Worm (Caenorhabditis elegans) whole organism, L3 larva: Measurements from ENCODE around the gene Y49F6B.19.

ENCODE experiments used
- R02D3.7 ChIP-seq: fragments of 150-350 bp; optimal IDR thresholded peaks from 2 replicates; lab custom pipeline; 2014; ENCODE audit warnings: missing biosample characterization, missing genetic modification characterization
- ZK546.5 ChIP-seq: sonication (generic microtip); optimal IDR thresholded peaks from 2 replicates; lab custom pipeline; 2017; ENCODE audit warnings: missing biosample characterization, missing genetic modification characterization
- aly-2 ChIP-seq: fragments of 150-350 bp; optimal IDR thresholded peaks from 2 replicates; lab custom pipeline; 2014; ENCODE audit warnings: missing biosample characterization, missing genetic modification characterization
- ama-1 ChIP-seq: fragments of 150-350 bp; optimal IDR thresholded peaks from 2 replicates; lab custom pipeline; 2018
- ceh-16 ChIP-seq: sonication (generic microtip); optimal IDR thresholded peaks from 2 replicates; lab custom pipeline; 2017; ENCODE audit warnings: missing biosample characterization, missing genetic modification characterization
- ceh-28 ChIP-seq: fragments of 150-350 bp; optimal IDR thresholded peaks from 2 replicates; lab custom pipeline; 2014; ENCODE audit warnings: missing biosample characterization, missing genetic modification reagents, missing genetic modification characterization
- ceh-82 ChIP-seq: fragments of 150-350 bp; optimal IDR thresholded peaks from 2 replicates; lab custom pipeline; 2014; ENCODE audit warnings: missing biosample characterization, missing genetic modification characterization
- ceh-9 ChIP-seq: sonication (generic microtip); optimal IDR thresholded peaks from 2 replicates; lab custom pipeline; 2018; ENCODE audit warnings: missing biosample characterization, missing genetic modification characterization
- daf-12 ChIP-seq: fragments of 150-350 bp; optimal IDR thresholded peaks from 2 replicates; lab custom pipeline; 2014; ENCODE audit warnings: missing biosample characterization, missing genetic modification reagents, missing genetic modification characterization
- egl-27 ChIP-seq: sonication (generic microtip); optimal IDR thresholded peaks from 4 replicates; lab custom pipeline; 2017; ENCODE audit warnings: missing biosample characterization, missing genetic modification reagents, missing genetic modification characterization
- egl-5 ChIP-seq: fragments of 150-350 bp; optimal IDR thresholded peaks from 2 replicates; lab custom pipeline; 2017; ENCODE audit warnings: missing biosample characterization, missing genetic modification reagents, missing genetic modification characterization, inconsistent platforms
- elt-1 ChIP-seq: fragments of 150-350 bp; optimal IDR thresholded peaks from 2 replicates; lab custom pipeline; 2014; ENCODE audit warnings: missing biosample characterization, missing genetic modification characterization
- elt-2 ChIP-seq: sonication (generic microtip); optimal IDR thresholded peaks from 2 replicates; lab custom pipeline; 2016; ENCODE audit warnings: missing genetic modification reagents, mild to moderate bottlenecking, missing genetic modification characterization, missing compliant biosample characterization
- elt-3 ChIP-seq, 3 experiments: fragments of 150-350 bp in 1 of 3; sonication (generic microtip) in 2 of 3; optimal IDR thresholded peaks; 2 replicates in 2 of 3; 4 replicates in 1 of 3; lab custom pipeline; 2014 to 2017; ENCODE audit warnings: missing biosample characterization in 3 of 3, missing genetic modification characterization in 3 of 3
- eor-1 ChIP-seq, 2 experiments: fragments of 150-350 bp; optimal IDR thresholded peaks; 2 replicates each; lab custom pipeline; 2014 to 2018; ENCODE audit warnings: missing biosample characterization in 2 of 2, missing genetic modification characterization in 2 of 2
- fkh-2 ChIP-seq: fragments of 150-350 bp; optimal IDR thresholded peaks from 2 replicates; lab custom pipeline; 2014; ENCODE audit warnings: missing biosample characterization, missing genetic modification reagents, missing genetic modification characterization
- fos-1 ChIP-seq: fragments of 150-350 bp; optimal IDR thresholded peaks from 2 replicates; lab custom pipeline; 2014; ENCODE audit warnings: missing biosample characterization, missing genetic modification characterization
- hmg-11 ChIP-seq: sonication (generic microtip); optimal IDR thresholded peaks from 2 replicates; lab custom pipeline; 2016; ENCODE audit warnings: missing genetic modification characterization, missing compliant biosample characterization
- jun-1 ChIP-seq: fragments of 150-350 bp; optimal IDR thresholded peaks from 2 replicates; lab custom pipeline; 2014; ENCODE audit warnings: missing biosample characterization, missing genetic modification reagents, missing genetic modification characterization
- lin-15B ChIP-seq: fragments of 150-350 bp; optimal IDR thresholded peaks from 2 replicates; lab custom pipeline; 2014; ENCODE audit warnings: missing biosample characterization, missing genetic modification characterization
- lin-39 ChIP-seq: fragments of 150-350 bp; optimal IDR thresholded peaks from 2 replicates; lab custom pipeline; 2018; ENCODE audit warnings: missing biosample characterization, missing genetic modification reagents, missing genetic modification characterization
- mdl-1 ChIP-seq: fragments of 150-350 bp; optimal IDR thresholded peaks from 2 replicates; lab custom pipeline; 2014; ENCODE audit warnings: missing biosample characterization, missing genetic modification characterization
- mml-1 ChIP-seq: fragments of 150-350 bp; sonication (generic microtip); optimal IDR thresholded peaks from 3 replicates; lab custom pipeline; 2014; ENCODE audit warnings: missing biosample characterization, missing genetic modification characterization
- nfya-1 ChIP-seq: sonication (generic microtip); optimal IDR thresholded peaks from 2 replicates; lab custom pipeline; 2017; ENCODE audit warnings: missing genetic modification characterization, mild to moderate bottlenecking, missing compliant biosample characterization, antibody characterized with exemption, moderate library complexity; ENCODE audit not compliant: insufficient read depth
- nhr-11 ChIP-seq: fragments of 150-350 bp; optimal IDR thresholded peaks from 2 replicates; lab custom pipeline; 2014; ENCODE audit warnings: missing biosample characterization, missing genetic modification characterization
- nhr-12 ChIP-seq: fragments of 150-350 bp; optimal IDR thresholded peaks from 2 replicates; lab custom pipeline; 2014; ENCODE audit warnings: missing biosample characterization, missing genetic modification characterization
- nhr-23 ChIP-seq: fragments of 150-350 bp; optimal IDR thresholded peaks from 2 replicates; lab custom pipeline; 2014; ENCODE audit warnings: missing biosample characterization, missing genetic modification reagents, missing genetic modification characterization
- nhr-237 ChIP-seq: fragments of 150-350 bp; optimal IDR thresholded peaks from 2 replicates; lab custom pipeline; 2014; ENCODE audit warnings: missing biosample characterization, missing genetic modification characterization
- nhr-25 ChIP-seq: sonication (generic microtip); optimal IDR thresholded peaks from 2 replicates; lab custom pipeline; 2017; ENCODE audit warnings: missing biosample characterization, missing genetic modification characterization
- nhr-28 ChIP-seq: fragments of 150-350 bp; optimal IDR thresholded peaks from 2 replicates; lab custom pipeline; 2014; ENCODE audit warnings: missing biosample characterization, missing genetic modification characterization
- nhr-43 ChIP-seq: sonication (generic microtip); optimal IDR thresholded peaks from 2 replicates; lab custom pipeline; 2016; ENCODE audit warnings: mild to moderate bottlenecking, missing genetic modification characterization, missing compliant biosample characterization; ENCODE audit not compliant: poor library complexity, severe bottlenecking
- nhr-76 ChIP-seq: fragments of 150-350 bp; sonication (generic microtip); optimal IDR thresholded peaks from 5 replicates; lab custom pipeline; 2014; ENCODE audit warnings: missing biosample characterization, missing genetic modification characterization
- nhr-77 ChIP-seq: fragments of 150-350 bp; optimal IDR thresholded peaks from 2 replicates; lab custom pipeline; 2014; ENCODE audit warnings: missing biosample characterization, missing genetic modification characterization
- pha-4 ChIP-seq: fragments of 150-350 bp; optimal IDR thresholded peaks from 2 replicates; lab custom pipeline; 2014; ENCODE audit warnings: missing biosample characterization, missing genetic modification reagents, missing genetic modification characterization
- pqm-1 ChIP-seq: fragments of 150-350 bp; optimal IDR thresholded peaks from 2 replicates; lab custom pipeline; 2017; ENCODE audit warnings: missing biosample characterization, missing genetic modification characterization, inconsistent platforms
- skn-1 ChIP-seq: fragments of 150-350 bp; optimal IDR thresholded peaks from 2 replicates; lab custom pipeline; 2014; ENCODE audit warnings: missing biosample characterization, missing genetic modification characterization
- snpc-4 ChIP-seq: fragments of 150-350 bp; optimal IDR thresholded peaks from 2 replicates; lab custom pipeline; 2014; ENCODE audit warnings: missing biosample characterization, missing genetic modification characterization
- tbx-2 ChIP-seq: sonication (generic microtip); optimal IDR thresholded peaks from 2 replicates; lab custom pipeline; 2016; ENCODE audit warnings: mild to moderate bottlenecking, missing genetic modification characterization, missing compliant biosample characterization
- unc-39 ChIP-seq: sonication (generic microtip); optimal IDR thresholded peaks from 4 replicates; lab custom pipeline; 2017; ENCODE audit warnings: missing biosample characterization, missing genetic modification characterization
- unc-62 ChIP-seq: fragments of 150-350 bp; sonication (generic microtip); optimal IDR thresholded peaks from 4 replicates; lab custom pipeline; 2014; ENCODE audit warnings: missing biosample characterization, missing genetic modification reagents, missing genetic modification characterization
- zag-1 ChIP-seq: fragments of 150-350 bp; optimal IDR thresholded peaks from 2 replicates; lab custom pipeline; 2014; ENCODE audit warnings: missing biosample characterization, missing genetic modification characterization
- ztf-11 ChIP-seq: fragments of 150-350 bp; optimal IDR thresholded peaks from 2 replicates; lab custom pipeline; 2014; ENCODE audit warnings: missing biosample characterization, missing genetic modification characterization

Y49F6B.19 gene

DNA sequence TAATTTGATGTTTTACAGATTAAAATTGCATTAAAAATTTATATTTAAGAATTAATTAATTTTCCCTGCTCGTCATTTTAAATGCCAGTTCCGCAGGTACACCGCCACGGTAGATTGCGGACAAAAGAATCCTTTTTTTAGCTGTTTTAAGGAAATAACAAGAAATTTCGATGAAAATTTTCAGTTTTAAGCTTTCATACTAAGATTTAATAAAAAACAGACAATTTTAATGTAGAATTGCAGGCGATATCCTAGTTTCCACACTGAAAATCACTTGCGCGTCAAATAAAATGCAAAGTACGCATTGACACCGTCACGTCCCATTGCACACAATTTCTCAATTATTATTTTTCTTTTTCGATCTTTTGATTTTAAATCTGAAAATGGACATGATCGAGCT lies 41.3 kb upstream of the Y49F6B.19 start, which contains the start of gene dnc-3:
TSS of gene dnc-3 (plus strand) at position 272 of the 400 bp plus-strand sequence.
- no peak for TF ChIP-seq unc-39 (tag; lab: Kevin White, UChicago)
- no peak for TF ChIP-seq nhr-76 (tag; lab: Kevin White, UChicago)
- TF ChIP-seq egl-27 (tag; lab: Kevin White, UChicago) = no peak
- peak; percentile 53 for TF ChIP-seq tbx-2 (tag; lab: Kevin White, UChicago)
- no peak for TF ChIP-seq nhr-43 (tag; lab: Kevin White, UChicago)
- no peak for TF ChIP-seq elt-1 (tag; lab: Kevin White, UChicago)
- no peak for TF ChIP-seq fos-1 (tag; lab: Kevin White, UChicago)
- no peak for TF ChIP-seq nhr-25 (tag; lab: Kevin White, UChicago)
- no peak for TF ChIP-seq ceh-9 (tag; lab: Kevin White, UChicago)
- TF ChIP-seq R02D3.7 (tag; lab: Kevin White, UChicago) = no peak
- peak; percentile 28 for TF ChIP-seq elt-2
- no peak for TF ChIP-seq ZK546.5 (tag; lab: Kevin White, UChicago)
- TF ChIP-seq ama-1 (lab: Kevin White, UChicago) = no peak
- no peak for TF ChIP-seq aly-2 (tag; lab: Kevin White, UChicago)
- no peak for TF ChIP-seq nhr-77 (tag; lab: Kevin White, UChicago)
- no peak for TF ChIP-seq fkh-2 (tag; lab: Kevin White, UChicago)
- TF ChIP-seq snpc-4 (tag; lab: Kevin White, UChicago) = peak; percentile 5
- peak; percentile 29 for TF ChIP-seq ceh-28 (tag; lab: Kevin White, UChicago)
- no peak for TF ChIP-seq hmg-11
- TF ChIP-seq nhr-237 (tag; lab: Kevin White, UChicago) = no peak
- peak; percentile 21 for TF ChIP-seq nhr-23
- TF ChIP-seq ceh-82 (tag; lab: Kevin White, UChicago) = no peak
- no peak for TF ChIP-seq elt-3 (tag; optimal IDR thresholded peaks at IDR 0.05; lab: Kevin White, UChicago)
- TF ChIP-seq lin-15B = peak; percentile 59
- TF ChIP-seq lin-39 (tag; lab: Kevin White, UChicago) = no peak
- no peak for TF ChIP-seq egl-5 (tag; lab: Kevin White, UChicago)
- no peak for TF ChIP-seq daf-12 (tag; lab: Kevin White, UChicago)
- TF ChIP-seq nhr-28 = no peak
- TF ChIP-seq mdl-1 (tag; lab: Kevin White, UChicago) = no peak
- no peak for TF ChIP-seq pqm-1 (tag; lab: Kevin White, UChicago)
- TF ChIP-seq nfya-1 = peak; percentile 51
- TF ChIP-seq nhr-11 (tag; lab: Kevin White, UChicago) = no peak
- TF ChIP-seq ceh-16 = no peak
- no peak for TF ChIP-seq mml-1
- no peak for TF ChIP-seq unc-62 (GFP tag; lab: Kevin White, UChicago)

ce11 chrII:3550352-3550751 lies 38.2 kb upstream of the Y49F6B.19 start, which contains the start of gene W10G11.19:
Gene W10G11.19, plus strand, starts transcription at chrII:3550652.
- TF ChIP-seq fkh-2 (tag; lab: Kevin White, UChicago) (no peak), ama-1 (lab: Kevin White, UChicago) (no peak), zag-1 (no peak), eor-1 (tag; optimal IDR thresholded peaks at IDR 0.05; lab: Kevin White, UChicago) (no peak), R02D3.7 (tag; lab: Kevin White, UChicago) (no peak), elt-2 (peak; percentile 35), egl-27 (tag; lab: Kevin White, UChicago) (no peak), ceh-28 (tag; lab: Kevin White, UChicago) (no peak)

DNA sequence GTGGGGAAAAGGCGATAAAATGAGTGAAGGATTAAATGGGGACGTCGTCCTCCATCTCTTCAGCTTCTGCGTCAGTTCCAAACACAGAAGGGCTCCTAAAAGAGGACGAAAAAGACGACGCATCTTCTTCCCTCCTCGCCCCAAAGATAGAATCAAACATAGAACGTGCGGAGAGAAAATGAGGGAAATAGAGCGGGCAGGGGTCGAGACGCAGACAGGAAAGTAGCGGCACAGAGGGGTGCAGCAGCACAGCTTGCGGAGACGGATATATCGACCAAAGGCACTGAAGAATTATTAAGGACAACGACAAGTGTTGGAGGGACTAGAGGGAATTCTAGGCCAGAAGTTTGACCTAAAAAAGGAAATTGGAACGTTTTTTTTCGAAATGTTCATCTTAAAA lies 35.1 kb upstream of the Y49F6B.19 start:
- no peak for TF ChIP-seq unc-39 (tag; lab: Kevin White, UChicago)
- TF ChIP-seq nhr-12 (tag; lab: Kevin White, UChicago) = no peak
- TF ChIP-seq eor-1 (tag; optimal IDR thresholded peaks at IDR 0.05; lab: Kevin White, UChicago) = no peak
- peak; percentile 70 for TF ChIP-seq nfya-1
- no peak for TF ChIP-seq pha-4 (tag; lab: Kevin White, UChicago)
- TF ChIP-seq mml-1 = no peak
- no peak for TF ChIP-seq jun-1 (tag; lab: Kevin White, UChicago)
- no peak for TF ChIP-seq mdl-1 (tag; lab: Kevin White, UChicago)
- no peak for TF ChIP-seq elt-2
- no peak for TF ChIP-seq zag-1
- TF ChIP-seq snpc-4 (tag; lab: Kevin White, UChicago) = no peak
- peak; percentile 81 for TF ChIP-seq hmg-11
- peak; percentile 71 for TF ChIP-seq lin-39 (tag; lab: Kevin White, UChicago)
- TF ChIP-seq nhr-23 = peak; percentile 29
- TF ChIP-seq lin-15B = peak; percentile 81
- TF ChIP-seq ztf-11 (tag; lab: Kevin White, UChicago) = no peak
- TF ChIP-seq elt-1 (tag; lab: Kevin White, UChicago) = peak; percentile 23
- no peak for TF ChIP-seq tbx-2 (tag; lab: Kevin White, UChicago)
- TF ChIP-seq skn-1 (tag; lab: Kevin White, UChicago) = peak; percentile 6
